Worm (Caenorhabditis elegans) whole organism, early embryonic: ENCODE results near the gene him-10.

Experiments used
- B0310.2 ChIP-seq: sonication (generic microtip); optimal IDR thresholded peaks from 2 replicates; lab custom pipeline; 2016; ENCODE audit warnings: mild to moderate bottlenecking, missing genetic modification characterization, missing compliant biosample characterization
- F13C5.2 ChIP-seq: sonication (generic microtip); optimal IDR thresholded peaks from 2 replicates; lab custom pipeline; 2017; ENCODE audit warnings: mild to moderate bottlenecking, missing genetic modification characterization, inconsistent platforms, missing compliant biosample characterization
- ama-1 ChIP-seq: fragments of 150-350 bp; optimal IDR thresholded peaks from 2 replicates; lab custom pipeline; 2014
- flt-1 ChIP-seq: fragments of 200-800 bp; sonication (Bioruptor generic); IDR thresholded peaks from 2 replicates; pipeline ENCODE4 v1.3.6; 2022; ENCODE audit warnings: missing genetic modification characterization, missing compliant biosample characterization
- hmg-4 ChIP-seq: fragments of 200-800 bp; sonication (Bioruptor generic); optimal IDR thresholded peaks from 2 replicates; lab custom pipeline; 2018; ENCODE audit warnings: mild to moderate bottlenecking, missing genetic modification characterization, missing compliant biosample characterization
- hnd-1 ChIP-seq: sonication (generic microtip); optimal IDR thresholded peaks from 2 replicates; lab custom pipeline; 2016; ENCODE audit warnings: missing genetic modification characterization, missing compliant biosample characterization
- tbx-11 ChIP-seq: fragments of 200-800 bp; sonication (Bioruptor generic); IDR thresholded peaks from 2 replicates; pipeline ENCODE4 v1.3.6; 2022; ENCODE audit warnings: missing genetic modification characterization, missing compliant biosample characterization

- TF ChIP-seq hnd-1 (tag; lab: Kevin White, UChicago) (no peak), B0310.2 (tag; lab: Kevin White, UChicago) (no peak), flt-1 (no peak), hmg-4 (GFP tag; lab: Kevin White, UChicago) (no peak), tbx-11 (GFP tag; lab: Robert Waterston, UW) (no peak), ama-1 (lab: Kevin White, UChicago) (no peak), F13C5.2 (tag; lab: Kevin White, UChicago) (no peak)
Measured at ce11 chrIII:5794982-5795381, 8.1 kb upstream of the him-10 start.
